Fruit fly (Drosophila melanogaster) whole organism, larva: ENCODE results near the gene Pkc98E.

ENCODE experiments used
- noc ChIP-seq: fragments of 200-800 bp; sonication (Bioruptor generic); optimal IDR thresholded peaks from 3 replicates; lab custom pipeline; 2019; ENCODE audit warnings: missing biosample characterization, mild to moderate bottlenecking, missing genetic modification characterization, moderate library complexity

Gene Pkc98E

dm6 chr3R:29089662-29090007, 50.7 kb downstream of the Pkc98E start:
- TF ChIP-seq noc (tag; lab: Kevin White, UChicago), result no peak

DNA sequence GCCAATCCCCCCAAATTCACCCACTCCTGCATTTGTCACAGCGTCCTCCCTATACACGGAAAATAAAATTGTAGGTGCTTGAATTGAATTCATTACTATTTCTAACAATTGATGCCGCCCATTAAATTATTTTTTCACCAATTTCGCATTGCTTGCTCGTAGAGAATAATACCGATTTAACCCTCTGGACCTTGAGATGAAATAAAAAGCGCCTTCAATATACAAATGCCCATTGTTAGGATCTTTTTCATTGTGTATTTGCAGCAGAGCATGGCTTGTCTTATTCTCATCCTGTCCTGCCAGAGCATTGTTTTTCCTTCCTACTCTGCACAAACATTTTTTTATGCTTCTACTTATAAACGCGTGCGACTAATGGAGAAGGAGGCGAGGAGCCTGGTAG, 52.7 kb downstream of the Pkc98E start:
- no peak for TF ChIP-seq noc (tag; lab: Kevin White, UChicago)

- no peak for TF ChIP-seq noc (tag; lab: Kevin White, UChicago)
These were observed 55.2 kb downstream of the Pkc98E start for dm6 chr3R:29094152-29094551.

dm6 chr3R:29095525-29095924, 56.6 kb downstream of the Pkc98E start:
- no peak for TF ChIP-seq noc (tag; lab: Kevin White, UChicago)

DNA sequence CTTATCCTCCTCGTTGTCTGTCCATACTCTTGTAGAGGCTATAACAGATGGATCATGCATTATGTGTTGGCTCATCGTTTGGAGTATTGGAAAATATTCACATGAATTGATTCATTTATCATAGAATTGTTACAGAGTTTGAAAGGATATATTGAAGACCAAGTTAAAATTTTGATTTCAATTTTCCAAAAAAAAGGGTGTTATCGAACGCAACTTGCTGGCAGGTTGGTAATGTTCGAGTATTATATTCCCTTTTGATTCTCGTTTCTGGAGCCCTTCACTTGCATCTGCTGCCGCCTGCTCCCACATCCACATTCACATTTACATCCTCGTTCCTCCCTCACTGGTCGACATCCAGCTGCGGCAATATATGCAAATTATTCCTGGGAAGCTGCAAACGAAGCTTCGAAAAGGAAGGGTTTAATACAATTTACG, 57.1 kb downstream of the Pkc98E start:
- TF ChIP-seq noc (tag; lab: Kevin White, UChicago), result no peak

dm6 chr3R:29098022-29098421, 59.1 kb downstream of the Pkc98E start:
- TF ChIP-seq noc (tag; lab: Kevin White, UChicago), result no peak
